Fruit fly (Drosophila melanogaster): ENCODE results near the gene Srp54k.

Srp54k gene

DNA sequence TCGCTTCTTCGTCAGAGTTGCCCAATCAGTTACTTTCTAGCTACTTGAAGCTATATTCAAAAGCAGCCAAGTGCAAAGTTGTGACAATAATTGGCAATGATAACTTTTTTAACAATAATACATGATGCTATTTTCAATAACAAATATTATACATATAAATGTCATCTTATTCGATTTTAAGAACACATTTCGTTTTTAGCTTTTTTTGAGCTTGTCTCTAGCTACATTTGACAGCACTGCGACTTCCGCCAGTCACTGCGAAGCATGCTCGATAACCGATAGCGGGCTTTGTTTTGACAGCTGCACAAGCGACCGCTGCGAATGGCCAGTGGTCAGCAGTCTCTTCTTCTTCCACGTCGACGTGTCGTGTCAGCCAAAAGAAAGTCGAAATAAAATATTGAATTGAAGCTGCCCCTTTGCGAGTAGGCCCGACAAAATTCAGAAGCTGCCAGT, at the start of gene Srp54k, which contains the start of gene Gen (continued):
- TF ChIP-seq caup (GFP tag; optimal IDR thresholded peaks at IDR 0.05; ENCODE audit: severe bottlenecking): peak; percentile 13
- TF ChIP-seq CG4617 (GFP tag; optimal IDR thresholded peaks at IDR 0.05; ENCODE audit: borderline replicate concordance): peak; percentile 42
- no peak for TF ChIP-seq Dad (GFP tag; optimal IDR thresholded peaks at IDR 0.05)
- TF ChIP-seq Dek (tag; optimal IDR thresholded peaks at IDR 0.05): peak; percentile 38
- no peak for TF ChIP-seq ATbp (GFP tag; optimal IDR thresholded peaks at IDR 0.05)
- no peak for TF ChIP-seq gcm (GFP tag; optimal IDR thresholded peaks at IDR 0.05)
- no peak for TF ChIP-seq p53 (GFP tag; optimal IDR thresholded peaks at IDR 0.05)
- no peak for TF ChIP-seq eyg (GFP tag; optimal IDR thresholded peaks at IDR 0.05)
- TF ChIP-seq lmd (GFP tag; IDR thresholded peaks at IDR 0.05): peak; percentile 23; the same call in 1 of the 2 replicates
- TF ChIP-seq Mrtf (GFP tag; IDR thresholded peaks at IDR 0.05): no peak
- TF ChIP-seq Adf1 (GFP tag; IDR thresholded peaks at IDR 0.05): no peak
- peak; percentile 58 for TF ChIP-seq Hmr (GFP tag; optimal IDR thresholded peaks at IDR 0.05)
- TF ChIP-seq org-1 (GFP tag; optimal IDR thresholded peaks at IDR 0.05): no peak
- peak; percentile 23 for TF ChIP-seq Hr3 (GFP tag; optimal IDR thresholded peaks at IDR 0.05)
- TF ChIP-seq Asciz (GFP tag; optimal IDR thresholded peaks at IDR 0.05): no peak
- TF ChIP-seq nerfin-2 (GFP tag; IDR thresholded peaks at IDR 0.05; ENCODE audit: partially characterized antibody): no peak
- TF ChIP-seq MESR4 (GFP tag; optimal IDR thresholded peaks at IDR 0.05): peak; percentile 95
- no peak for TF ChIP-seq CG10147 (GFP tag; optimal IDR thresholded peaks at IDR 0.05)
- TF ChIP-seq CG4360 (GFP tag; IDR thresholded peaks at IDR 0.05): no peak
- TF ChIP-seq CG6813 (GFP tag; optimal IDR thresholded peaks at IDR 0.05): no peak
- TF ChIP-seq bab2 (GFP tag; optimal IDR thresholded peaks at IDR 0.05): no peak
- no peak for TF ChIP-seq unpg (GFP tag; optimal IDR thresholded peaks at IDR 0.05)
- TF ChIP-seq CG14667 (GFP tag; IDR thresholded peaks at IDR 0.05): no peak
- TF ChIP-seq dan (GFP tag; IDR thresholded peaks at IDR 0.05): no peak
- no peak for TF ChIP-seq h (optimal IDR thresholded peaks at IDR 0.05)
- TF ChIP-seq CG6683 (GFP tag; optimal IDR thresholded peaks at IDR 0.05): no peak
- TF ChIP-seq CG6654 (GFP tag; optimal IDR thresholded peaks at IDR 0.05): no peak
- no peak for TF ChIP-seq CG10654 (GFP tag; optimal IDR thresholded peaks at IDR 0.05)
- TF ChIP-seq amos (GFP tag; IDR thresholded peaks at IDR 0.05; ENCODE audit: partially characterized antibody): peak; percentile 24; the same call in 1 of the 2 replicates
- no peak for TF ChIP-seq dimm (GFP tag; IDR thresholded peaks at IDR 0.05)
- no peak for TF ChIP-seq CG7372 (GFP tag; IDR thresholded peaks at IDR 0.05)
- no peak for TF ChIP-seq ac (GFP tag; optimal IDR thresholded peaks at IDR 0.05)
- no peak for TF ChIP-seq Lim3 (GFP tag; IDR thresholded peaks at IDR 0.05)
- TF ChIP-seq Antp (GFP tag; optimal IDR thresholded peaks at IDR 0.05): no peak
- TF ChIP-seq prd (optimal IDR thresholded peaks at IDR 0.05): peak in 1 of 2 experiments; percentile 19
- peak; percentile 75 for TF ChIP-seq prd (GFP tag; IDR thresholded peaks at IDR 0.05)
- no peak for TF ChIP-seq Sox102F (GFP tag; optimal IDR thresholded peaks at IDR 0.05)
- no peak for TF ChIP-seq CG14441 (GFP tag; IDR thresholded peaks at IDR 0.05)
- no peak for TF ChIP-seq gsb-n (tag; optimal IDR thresholded peaks at IDR 0.05)
- TF ChIP-seq row (GFP tag; IDR thresholded peaks at IDR 0.05): peak; percentile 91
- no peak for TF ChIP-seq CG2199 (GFP tag; IDR thresholded peaks at IDR 0.05)
- TF ChIP-seq dpn (GFP tag; optimal IDR thresholded peaks at IDR 0.05): peak; percentile 45 to 46
- TF ChIP-seq CG32767 (GFP tag; IDR thresholded peaks at IDR 0.05): no peak
- no peak for TF ChIP-seq bowl (GFP tag; IDR thresholded peaks at IDR 0.05)
- TF ChIP-seq CG2129 (GFP tag; IDR thresholded peaks at IDR 0.05; ENCODE audit: partially characterized antibody): no peak
- peak; percentile 84 for TF ChIP-seq sens (GFP tag)
- no peak for TF ChIP-seq chinmo (GFP tag; IDR thresholded peaks at IDR 0.05; ENCODE audit: partially characterized antibody)
- no peak for TF ChIP-seq Hey (tag; optimal IDR thresholded peaks at IDR 0.05)
- no peak for TF ChIP-seq CG10321 (GFP tag; IDR thresholded peaks at IDR 0.05)
- no peak for TF ChIP-seq CG9609 (GFP tag; optimal IDR thresholded peaks at IDR 0.05)
- no peak for TF ChIP-seq gsb (GFP tag; IDR thresholded peaks at IDR 0.05)
- no peak for TF ChIP-seq wdn (GFP tag; IDR thresholded peaks at IDR 0.05)

All from whole organism, embryonic.